Fruit fly (Drosophila melanogaster): ENCODE data around the gene Hipk.
A peak's percentile ranks its signal among the peaks of the same experiment; 100 is the strongest.

Hipk gene

DNA sequence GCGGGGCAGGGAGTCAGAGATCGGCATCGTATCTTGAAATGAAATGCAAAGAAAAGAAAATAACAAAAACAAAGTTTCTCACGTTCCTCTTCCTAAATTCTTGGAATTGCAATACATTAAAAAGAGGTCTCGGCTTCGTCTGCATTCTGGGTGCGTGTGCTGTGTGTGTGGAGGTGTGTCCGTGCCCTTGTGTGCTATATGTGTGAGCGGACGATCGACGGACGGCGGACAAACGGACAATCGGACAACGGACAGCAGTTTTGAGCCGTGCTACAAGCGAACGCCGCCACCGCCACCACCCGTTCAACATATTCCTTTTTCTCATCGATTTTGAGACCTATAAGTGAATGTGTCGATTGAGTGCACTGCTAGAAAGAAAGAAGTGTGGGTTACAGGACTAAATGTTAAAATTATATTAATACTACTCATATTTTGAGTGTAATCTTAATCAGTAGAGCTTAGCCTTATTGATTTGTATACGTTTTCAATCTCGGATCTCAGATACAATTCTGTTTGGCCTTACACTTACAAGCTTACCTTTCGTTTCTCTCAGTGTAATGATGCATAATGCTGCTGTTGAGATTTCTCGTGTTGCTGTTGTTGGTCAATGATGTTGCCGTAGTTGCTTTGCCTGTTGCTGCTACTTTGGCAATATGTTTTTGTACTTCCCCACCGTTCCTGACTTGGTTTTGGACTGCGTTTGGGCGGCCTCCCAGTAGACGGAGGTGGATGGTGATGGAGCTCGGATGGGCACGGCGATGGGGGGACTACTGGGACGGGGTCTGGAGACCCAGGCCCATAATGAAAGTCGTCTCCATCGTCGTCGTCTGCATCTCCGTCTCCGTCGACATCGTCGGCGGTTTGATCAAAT is 78.5 kb downstream of the Hipk start (continued):
- peak; percentile 92 for TF ChIP-seq zfh1 (GFP tag; IDR thresholded peaks at IDR 0.05)
- peak; percentile 71 for TF ChIP-seq Mes4 (GFP tag; optimal IDR thresholded peaks at IDR 0.05)
- TF ChIP-seq Usf (GFP tag; optimal IDR thresholded peaks at IDR 0.05): peak; percentile 77
- no peak for TF ChIP-seq nerfin-2 (GFP tag; IDR thresholded peaks at IDR 0.05; ENCODE audit: partially characterized antibody)
- TF ChIP-seq bsh (GFP tag; optimal IDR thresholded peaks at IDR 0.05): peak; percentile 90 to 92
- TF ChIP-seq CG10321 (GFP tag; IDR thresholded peaks at IDR 0.05): no peak
- no peak for TF ChIP-seq D (optimal IDR thresholded peaks at IDR 0.05)
- peak; percentile 90 for TF ChIP-seq D (GFP tag; optimal IDR thresholded peaks at IDR 0.05)
- peak; percentile 92 for TF ChIP-seq CG15479 (GFP tag; optimal IDR thresholded peaks at IDR 0.05)
- TF ChIP-seq dmrt11E (tag; optimal IDR thresholded peaks at IDR 0.05): peak; percentile 97
- TF ChIP-seq Doc2 (GFP tag; IDR thresholded peaks at IDR 0.05): no peak
- TF ChIP-seq nom (GFP tag; optimal IDR thresholded peaks at IDR 0.05): peak; percentile 94
- TF ChIP-seq danr (GFP tag; IDR thresholded peaks at IDR 0.05): no peak
- TF ChIP-seq CG4820 (GFP tag; optimal IDR thresholded peaks at IDR 0.05): peak; percentile 89
- no peak for TF ChIP-seq Hand (GFP tag; optimal IDR thresholded peaks at IDR 0.05)
- TF ChIP-seq CG8089 (GFP tag; optimal IDR thresholded peaks at IDR 0.05): peak; percentile 65
- peak; percentile 83 for TF ChIP-seq dan (GFP tag; IDR thresholded peaks at IDR 0.05)
- peak; percentile 64 for TF ChIP-seq kay (GFP tag; optimal IDR thresholded peaks at IDR 0.05)
- TF ChIP-seq NK7.1 (GFP tag; optimal IDR thresholded peaks at IDR 0.05): peak; percentile 17
- TF ChIP-seq CG10209 (GFP tag; optimal IDR thresholded peaks at IDR 0.05): peak; percentile 83
- peak; percentile 49 for TF ChIP-seq CG30020 (tag; optimal IDR thresholded peaks at IDR 0.05)
- peak; percentile 83 for TF ChIP-seq CG7271 (tag; optimal IDR thresholded peaks at IDR 0.05)
- no peak; the same call in 2 of the 3 replicates for TF ChIP-seq ase (GFP tag; IDR thresholded peaks at IDR 0.05)
- TF ChIP-seq NFAT (GFP tag; IDR thresholded peaks at IDR 0.05): no peak
- TF ChIP-seq lmd (GFP tag; IDR thresholded peaks at IDR 0.05): peak; percentile 64; the same call in 1 of the 2 replicates
- TF ChIP-seq amos (GFP tag; IDR thresholded peaks at IDR 0.05; ENCODE audit: partially characterized antibody): no peak
- no peak for TF ChIP-seq CG34376 (GFP tag; optimal IDR thresholded peaks at IDR 0.05)
- TF ChIP-seq CTCF (GFP tag; optimal IDR thresholded peaks at IDR 0.05): no peak
- no peak for TF ChIP-seq CG14441 (GFP tag; IDR thresholded peaks at IDR 0.05)
- TF ChIP-seq CG15514 (GFP tag; optimal IDR thresholded peaks at IDR 0.05): no peak
- TF ChIP-seq ap (GFP tag; IDR thresholded peaks at IDR 0.05): no peak
- TF ChIP-seq B-H1 (GFP tag; IDR thresholded peaks at IDR 0.05): no peak
- TF ChIP-seq pros (GFP tag; optimal IDR thresholded peaks at IDR 0.05): peak; percentile 73
- TF ChIP-seq Dek (tag; optimal IDR thresholded peaks at IDR 0.05): no peak
- peak; percentile 83 for TF ChIP-seq fd96Cb (tag; optimal IDR thresholded peaks at IDR 0.05)
- TF ChIP-seq Rx (GFP tag; IDR thresholded peaks at IDR 0.05): peak; percentile 42; the same call in 1 of the 2 replicates
- peak; percentile 27 for TF ChIP-seq Deaf1 (tag; optimal IDR thresholded peaks at IDR 0.05)
- TF ChIP-seq CG17361 (GFP tag; IDR thresholded peaks at IDR 0.05): peak; percentile 87
- no peak for TF ChIP-seq gro (GFP tag; optimal IDR thresholded peaks at IDR 0.05)
- TF ChIP-seq CG8924 (tag; optimal IDR thresholded peaks at IDR 0.05): peak; percentile 92
- TF ChIP-seq CG12219 (GFP tag; optimal IDR thresholded peaks at IDR 0.05): peak; percentile 81
- peak; percentile 78 for TF ChIP-seq tio (GFP tag; optimal IDR thresholded peaks at IDR 0.05)
- TF ChIP-seq CG9797 (GFP tag; optimal IDR thresholded peaks at IDR 0.05): no peak
- TF ChIP-seq Ravus (GFP tag; IDR thresholded peaks at IDR 0.05): no peak
- peak; percentile 15 for TF ChIP-seq Jarid2 (GFP tag; optimal IDR thresholded peaks at IDR 0.05)
- TF ChIP-seq Hmx (GFP tag; optimal IDR thresholded peaks at IDR 0.05): no peak
- TF ChIP-seq eve (GFP tag; optimal IDR thresholded peaks at IDR 0.05): peak; percentile 83 to 89
- peak; percentile 98 for TF ChIP-seq sens (GFP tag)
- TF ChIP-seq tll (GFP tag; optimal IDR thresholded peaks at IDR 0.05): peak; percentile 49 to 82

All from whole organism, embryonic.